Worm (Caenorhabditis elegans) whole organism, young adult: ENCODE measurements around the gene C49F8.14.

Experiments used
- F22D6.2 ChIP-seq: sonication (generic microtip); optimal IDR thresholded peaks from 2 replicates; lab custom pipeline; 2016; ENCODE audit warnings: mild to moderate bottlenecking, missing genetic modification characterization, missing compliant biosample characterization
- Y53G8AR.9 ChIP-seq: fragments of 200-800 bp; sonication (Bioruptor generic); conservative IDR thresholded peaks from 2 replicates; pipeline ENCODE4 v1.3.6; 2022; ENCODE audit warnings: missing genetic modification reagents, missing genetic modification characterization, missing compliant biosample characterization
- Y95B8A.8 ChIP-seq: fragments of 200-800 bp; sonication (Bioruptor generic); IDR thresholded peaks from 2 replicates; pipeline ENCODE4 v1.3.6; 2022; ENCODE audit warnings: missing genetic modification reagents, missing genetic modification characterization, missing compliant biosample characterization
- akir-1 ChIP-seq: fragments of 200-800 bp; sonication (Bioruptor generic); optimal IDR thresholded peaks from 2 replicates; lab custom pipeline; 2018; ENCODE audit warnings: mild to moderate bottlenecking, missing genetic modification characterization, moderate library complexity, missing compliant biosample characterization
- dpl-1 ChIP-seq: fragments of 150-350 bp; optimal IDR thresholded peaks from 2 replicates; lab custom pipeline; 2014; ENCODE audit warnings: missing biosample characterization, missing genetic modification reagents, missing genetic modification characterization
- him-1 ChIP-seq: sonication (generic microtip); optimal IDR thresholded peaks from 2 replicates; lab custom pipeline; 2016; ENCODE audit warnings: missing genotype, missing genetic modification reagents, missing genetic modification characterization, missing compliant biosample characterization
- mcd-1 ChIP-seq: fragments of 200-800 bp; sonication (Bioruptor generic); IDR thresholded peaks from 2 replicates; pipeline ENCODE4 v1.3.6; 2022; ENCODE audit warnings: missing genetic modification reagents, missing genetic modification characterization, missing compliant biosample characterization
- snpc-4 ChIP-seq, 5 experiments: fragments of 150-350 bp in 1 of 5; sonication (generic microtip) in 4 of 5; optimal IDR thresholded peaks; 2 replicates each; lab custom pipeline; 2014 to 2018; ENCODE audit warnings: missing genetic modification characterization in 5 of 5, missing biosample characterization in 3 of 5, antibody characterized with exemption in 2 of 5, mild to moderate bottlenecking in 2 of 5, missing compliant biosample characterization in 2 of 5, missing genotype in 2 of 5, moderate library complexity in 2 of 5, missing genetic modification reagents in 1 of 5
- unc-130 ChIP-seq: sonication (generic microtip); optimal IDR thresholded peaks from 2 replicates; lab custom pipeline; 2016; ENCODE audit warnings: missing genetic modification reagents, missing genetic modification characterization, missing compliant biosample characterization
- ztf-25 ChIP-seq: fragments of 200-800 bp; sonication (Bioruptor generic); IDR thresholded peaks from 2 replicates; pipeline ENCODE4 v1.3.6; 2022; ENCODE audit warnings: missing genetic modification reagents, missing genetic modification characterization, missing compliant biosample characterization

ce11 chrX:13394971-13395370 is 18.2 kb upstream of the C49F8.14 start, which contains the start of gene irld-2:
- TF ChIP-seq Y53G8AR.9 (GFP tag; lab: Robert Waterston, UW) (no peak), him-1 (tag; lab: Kevin White, UChicago) (no peak), F22D6.2 (tag; lab: Kevin White, UChicago) (no peak), Y95B8A.8 (no peak), dpl-1 (GFP tag; lab: Kevin White, UChicago) (no peak), mcd-1 (no peak), ztf-25 (GFP tag; lab: Robert Waterston, UW) (no peak), akir-1 (GFP tag; lab: Kevin White, UChicago) (no peak), snpc-4 (GFP tag; optimal IDR thresholded peaks at IDR 0.05; lab: Kevin White, UChicago) (no peak), snpc-4 (tag; optimal IDR thresholded peaks at IDR 0.05; lab: Kevin White, UChicago) (no peak), unc-130 (GFP tag; lab: Kevin White, UChicago) (no peak)
